Fruit fly (Drosophila melanogaster) whole organism, embryonic: Measurements from ENCODE around the gene Or63a.

Source experiments
- ATbp ChIP-seq: fragments of 200-800 bp; sonication (Bioruptor generic); optimal IDR thresholded peaks from 2 replicates; lab custom pipeline; 2017; ENCODE audit warnings: missing biosample characterization, mild to moderate bottlenecking, missing genetic modification characterization, missing genetic modification reagents
- Atf6 ChIP-seq: fragments of 200-800 bp; sonication (Bioruptor generic); IDR thresholded peaks from 2 replicates; pipeline ENCODE4 v1.3.6; 2022; ENCODE audit warnings: missing biosample characterization, missing genetic modification characterization
- CG10267 ChIP-seq: fragments of 200-800 bp; sonication (Bioruptor generic); optimal IDR thresholded peaks from 2 replicates; lab custom pipeline; 2018; ENCODE audit warnings: missing biosample characterization, mild to moderate bottlenecking, missing genetic modification characterization, moderate library complexity
- CG10959 ChIP-seq: fragments of 200-800 bp; sonication (Bioruptor generic); IDR thresholded peaks from 2 replicates; pipeline ENCODE4 v1.3.6; 2022; ENCODE audit warnings: missing biosample characterization, missing genetic modification characterization
- CG11456 ChIP-seq: fragments of 200-800 bp; sonication (Bioruptor generic); IDR thresholded peaks from 3 replicates; pipeline ENCODE4 v1.3.6; 2022; ENCODE audit warnings: missing biosample characterization, missing genetic modification characterization
- CG11504 ChIP-seq: fragments of 200-800 bp; sonication (Bioruptor generic); optimal IDR thresholded peaks from 3 replicates; lab custom pipeline; 2019; ENCODE audit warnings: missing biosample characterization, mild to moderate bottlenecking, missing genetic modification characterization, moderate library complexity
- CG12942 ChIP-seq: fragments of 200-800 bp; sonication (Bioruptor generic); optimal IDR thresholded peaks from 3 replicates; lab custom pipeline; 2016; ENCODE audit warnings: missing biosample characterization, missing genetic modification characterization
- CG13123 ChIP-seq: fragments of 200-800 bp; sonication (Bioruptor generic); optimal IDR thresholded peaks from 2 replicates; lab custom pipeline; 2016; ENCODE audit warnings: missing biosample characterization, missing genetic modification characterization
- CG14014 ChIP-seq: fragments of 200-800 bp; sonication (Bioruptor generic); IDR thresholded peaks from 2 replicates; pipeline ENCODE4 v1.3.6; 2022; ENCODE audit warnings: missing biosample characterization, missing genetic modification characterization
- CG14441 ChIP-seq: fragments of 200-800 bp; sonication (Bioruptor generic); IDR thresholded peaks from 2 replicates; pipeline ENCODE4 v1.3.6; 2022; ENCODE audit warnings: missing biosample characterization, missing genetic modification characterization
- CG1602 ChIP-seq: fragments of 200-800 bp; sonication (Bioruptor generic); optimal IDR thresholded peaks from 3 replicates; lab custom pipeline; 2016; ENCODE audit warnings: missing biosample characterization, missing genetic modification characterization
- CG30403 ChIP-seq: fragments of 200-800 bp; sonication (Bioruptor generic); optimal IDR thresholded peaks from 3 replicates; lab custom pipeline; 2016; ENCODE audit warnings: missing biosample characterization, missing genetic modification characterization
- CG31365 ChIP-seq: fragments of 200-800 bp; sonication (Bioruptor generic); optimal IDR thresholded peaks from 2 replicates; lab custom pipeline; 2018; ENCODE audit warnings: missing biosample characterization, mild to moderate bottlenecking, missing genetic modification characterization
- CG31388 ChIP-seq: fragments of 200-800 bp; sonication (Bioruptor generic); optimal IDR thresholded peaks from 2 replicates; lab custom pipeline; 2016; ENCODE audit warnings: missing biosample characterization, missing genetic modification characterization
- CG34224 ChIP-seq: fragments of 200-800 bp; sonication (Bioruptor generic); IDR thresholded peaks from 3 replicates; pipeline ENCODE4 v1.3.6; 2022; ENCODE audit warnings: missing biosample characterization, missing genetic modification characterization; ENCODE audit not compliant: partially characterized antibody
- CG4404 ChIP-seq: fragments of 200-800 bp; sonication (Bioruptor generic); IDR thresholded peaks from 2 replicates; pipeline ENCODE4 v1.3.6; 2022; ENCODE audit warnings: missing biosample characterization, missing genetic modification characterization
- CG5180 ChIP-seq: fragments of 200-800 bp; sonication (Bioruptor generic); optimal IDR thresholded peaks from 3 replicates; lab custom pipeline; 2017; ENCODE audit warnings: missing biosample characterization, missing genetic modification characterization, mild to moderate bottlenecking, moderate library complexity, missing genetic modification reagents
- CG8290 ChIP-seq, 3 experiments: fragments of 200-800 bp; sonication (Bioruptor generic); optimal IDR thresholded peaks; 2 replicates each; lab custom pipeline; 2016 to 2019; ENCODE audit warnings: missing biosample characterization in 3 of 3, missing genetic modification characterization in 3 of 3, mild to moderate bottlenecking in 2 of 3, moderate library complexity in 1 of 3
- CG8359 ChIP-seq: fragments of 200-800 bp; sonication (Bioruptor generic); optimal IDR thresholded peaks from 2 replicates; lab custom pipeline; 2017; ENCODE audit warnings: missing biosample characterization, mild to moderate bottlenecking, missing genetic modification characterization, borderline replicate concordance
- Chrac-16 ChIP-seq: fragments of 200-800 bp; sonication (Bioruptor generic); optimal IDR thresholded peaks from 3 replicates; lab custom pipeline; 2016; ENCODE audit warnings: missing biosample characterization, missing genetic modification characterization
- Dbx ChIP-seq: fragments of 200-800 bp; sonication (Bioruptor generic); IDR thresholded peaks from 3 replicates; pipeline ENCODE4 v1.3.6; 2022; ENCODE audit warnings: missing biosample characterization, missing genetic modification characterization
- Dll ChIP-seq: fragments of 200-800 bp; sonication (Bioruptor generic); IDR thresholded peaks from 4 replicates; pipeline ENCODE4 v1.3.6; 2022; ENCODE audit warnings: missing biosample characterization, missing genetic modification characterization; ENCODE audit not compliant: partially characterized antibody
- Gug ChIP-seq: fragments of 200-800 bp; sonication (Bioruptor generic); IDR thresholded peaks from 4 replicates; pipeline ENCODE4 v1.3.6; 2022; ENCODE audit warnings: missing biosample characterization, missing genetic modification characterization
- H2.0 ChIP-seq: fragments of 200-800 bp; sonication (Bioruptor generic); IDR thresholded peaks from 2 replicates; pipeline ENCODE4 v1.3.6; 2022; ENCODE audit warnings: missing biosample characterization, missing genetic modification characterization
- HLH54F ChIP-seq: fragments of 200-800 bp; sonication (Bioruptor generic); optimal IDR thresholded peaks from 3 replicates; lab custom pipeline; 2016; ENCODE audit warnings: missing biosample characterization, missing genetic modification characterization
- HLHmδ ChIP-seq: fragments of 200-800 bp; sonication (Bioruptor generic); optimal IDR thresholded peaks from 2 replicates; lab custom pipeline; 2018; ENCODE audit warnings: missing biosample characterization, mild to moderate bottlenecking, missing genetic modification characterization, moderate library complexity
- HmgD ChIP-seq: fragments of 200-800 bp; sonication (Bioruptor generic); optimal IDR thresholded peaks from 3 replicates; lab custom pipeline; 2016; ENCODE audit warnings: missing biosample characterization, missing genetic modification characterization
- HmgZ ChIP-seq: fragments of 200-800 bp; sonication (Bioruptor generic); optimal IDR thresholded peaks from 2 replicates; lab custom pipeline; 2018; ENCODE audit warnings: missing biosample characterization, mild to moderate bottlenecking, missing genetic modification characterization
- Hsf ChIP-seq: fragments of 200-800 bp; sonication (Bioruptor generic); optimal IDR thresholded peaks from 3 replicates; lab custom pipeline; 2016; ENCODE audit warnings: missing biosample characterization, missing genetic modification characterization
- Kr ChIP-seq: fragments of 200-800 bp; sonication (Bioruptor generic); optimal IDR thresholded peaks from 2 replicates; lab custom pipeline; 2017; ENCODE audit warnings: missing biosample characterization, mild to moderate bottlenecking, missing genetic modification characterization
- MBD-R2 ChIP-seq: fragments of 200-800 bp; sonication (Bioruptor generic); IDR thresholded peaks from 2 replicates; pipeline ENCODE4 v1.3.6; 2022; ENCODE audit warnings: missing biosample characterization, missing genetic modification characterization
- Mes4 ChIP-seq: fragments of 200-800 bp; sonication (Bioruptor generic); optimal IDR thresholded peaks from 2 replicates; lab custom pipeline; 2016; ENCODE audit warnings: missing biosample characterization, missing genetic modification characterization
- NC2α ChIP-seq: fragments of 200-800 bp; sonication (Bioruptor generic); optimal IDR thresholded peaks from 2 replicates; lab custom pipeline; 2016; ENCODE audit warnings: missing biosample characterization, missing genetic modification characterization
- Nf-YC ChIP-seq: fragments of 200-800 bp; optimal IDR thresholded peaks from 3 replicates; lab custom pipeline; 2019; ENCODE audit warnings: missing biosample characterization, mild to moderate bottlenecking, missing genetic modification characterization, moderate library complexity
- Ravus ChIP-seq: fragments of 200-800 bp; sonication (Bioruptor generic); IDR thresholded peaks from 2 replicates; pipeline ENCODE4 v1.3.6; 2022; ENCODE audit warnings: missing biosample characterization, missing genetic modification characterization
- Rfx ChIP-seq: fragments of 200-800 bp; sonication (Bioruptor generic); IDR thresholded peaks from 2 replicates; pipeline ENCODE4 v1.3.6; 2022; ENCODE audit warnings: missing biosample characterization, missing genetic modification characterization
- Sry-δ ChIP-seq: fragments of 200-800 bp; sonication (Bioruptor generic); optimal IDR thresholded peaks from 2 replicates; lab custom pipeline; 2016; ENCODE audit warnings: missing biosample characterization, missing genetic modification characterization
- YL-1 ChIP-seq: fragments of 200-800 bp; sonication (Bioruptor generic); optimal IDR thresholded peaks from 3 replicates; lab custom pipeline; 2017; ENCODE audit warnings: missing biosample characterization, mild to moderate bottlenecking, missing genetic modification characterization
- cas ChIP-seq: fragments of 200-800 bp; sonication (Bioruptor generic); IDR thresholded peaks from 2 replicates; pipeline ENCODE4 v1.3.6; 2022; ENCODE audit warnings: missing biosample characterization, missing genetic modification characterization
- cwo ChIP-seq: fragments of 200-800 bp; sonication (Bioruptor generic); optimal IDR thresholded peaks from 3 replicates; lab custom pipeline; 2017; ENCODE audit warnings: missing biosample characterization, missing genetic modification characterization, mild to moderate bottlenecking, moderate library complexity, missing genetic modification reagents
- esg ChIP-seq: fragments of 200-800 bp; sonication (Bioruptor generic); conservative IDR thresholded peaks from 2 replicates; pipeline ENCODE4 v1.3.6; 2022; ENCODE audit warnings: missing biosample characterization, missing genetic modification characterization
- exex ChIP-seq: fragments of 200-800 bp; sonication (Bioruptor generic); optimal IDR thresholded peaks from 4 replicates; lab custom pipeline; 2018; ENCODE audit warnings: missing biosample characterization, mild to moderate bottlenecking, missing genetic modification characterization, moderate library complexity
- gfzf ChIP-seq: fragments of 200-800 bp; sonication (Bioruptor generic); optimal IDR thresholded peaks from 2 replicates; lab custom pipeline; 2016; ENCODE audit warnings: missing biosample characterization, mild to moderate bottlenecking, missing genetic modification characterization, moderate library complexity
- gsb-n ChIP-seq: fragments of 200-800 bp; sonication (Bioruptor generic); optimal IDR thresholded peaks from 3 replicates; lab custom pipeline; 2018; ENCODE audit warnings: missing biosample characterization, mild to moderate bottlenecking, missing genetic modification characterization
- hth ChIP-seq: fragments of >200 bp; optimal IDR thresholded peaks from 2 replicates; lab custom pipeline; 2017; ENCODE audit warnings: inconsistent platforms
- pnt ChIP-seq: fragments of 200-800 bp; sonication (Bioruptor generic); optimal IDR thresholded peaks from 3 replicates; lab custom pipeline; 2016; ENCODE audit warnings: missing biosample characterization, missing genetic modification characterization
- slou ChIP-seq: fragments of 200-800 bp; sonication (Bioruptor generic); optimal IDR thresholded peaks from 3 replicates; lab custom pipeline; 2016; ENCODE audit warnings: missing biosample characterization, missing genetic modification characterization
- so ChIP-seq: fragments of 200-800 bp; sonication (Bioruptor generic); IDR thresholded peaks from 3 replicates; pipeline ENCODE4 v1.3.6; 2022; ENCODE audit warnings: missing biosample characterization, missing genetic modification characterization
- toy ChIP-seq: fragments of 200-800 bp; sonication (Bioruptor generic); IDR thresholded peaks from 2 replicates; pipeline ENCODE4 v1.3.6; 2022; ENCODE audit warnings: missing biosample characterization, missing genetic modification characterization
- usp ChIP-seq: fragments of >200 bp; optimal IDR thresholded peaks from 2 replicates; lab custom pipeline; 2017; ENCODE audit warnings: missing biosample characterization, missing genetic modification characterization
- vnd ChIP-seq: fragments of 200-800 bp; sonication (Bioruptor generic); IDR thresholded peaks from 3 replicates; pipeline ENCODE4 v1.3.6; 2022; ENCODE audit warnings: missing biosample characterization, missing genetic modification characterization; ENCODE audit not compliant: partially characterized antibody
- z ChIP-seq: fragments of 200-800 bp; sonication (Bioruptor generic); IDR thresholded peaks from 3 replicates; pipeline ENCODE4 v1.3.6; 2022; ENCODE audit warnings: missing biosample characterization, missing genetic modification characterization

Gene Or63a

DNA sequence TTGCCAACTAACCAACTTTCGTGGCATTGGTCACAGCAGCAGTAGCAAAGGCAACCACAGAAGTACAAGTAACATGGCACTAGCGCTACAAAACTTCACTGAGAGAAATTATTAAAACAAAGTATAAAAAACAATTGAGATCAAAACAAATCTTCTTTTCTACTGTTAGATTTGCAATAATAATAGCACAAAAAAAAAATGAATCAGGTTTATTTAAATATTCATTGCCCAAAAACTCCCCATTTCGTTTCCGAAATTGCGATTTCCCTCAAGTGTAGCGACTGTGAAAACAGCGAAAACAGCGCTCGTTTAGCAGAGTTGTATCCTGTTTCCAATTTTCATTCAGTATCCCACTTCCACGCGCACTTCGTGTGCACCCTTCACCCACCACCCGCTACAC is 48.0 kb upstream of the Or63a start (continued):
- TF ChIP-seq Chrac-16 (GFP tag; lab: Kevin White, UChicago) (no peak), cwo (GFP tag; lab: Kevin White, UChicago) (peak; percentile 48), gsb-n (tag; lab: Kevin White, UChicago) (no peak), CG8290 (GFP tag; optimal IDR thresholded peaks at IDR 0.05; lab: Kevin White, UChicago) (no peak), CG8290 (tag; optimal IDR thresholded peaks at IDR 0.05; lab: Kevin White, UChicago) (peak in 1 of 2 experiments; percentile 13), slou (GFP tag; lab: Kevin White, UChicago) (no peak), gfzf (GFP tag; lab: Kevin White, UChicago) (no peak), Sry-δ (GFP tag; lab: Kevin White, UChicago) (no peak), HmgZ (tag; lab: Kevin White, UChicago) (no peak), CG8359 (GFP tag; lab: Kevin White, UChicago) (no peak), NC2α (GFP tag; lab: Kevin White, UChicago) (no peak), CG14441 (peak; percentile 50), CG10959 (GFP tag; lab: Robert Waterston, UW) (no peak), Ravus (GFP tag; lab: Robert Waterston, UW) (no peak), Nf-YC (tag; lab: Kevin White, UChicago) (no peak), cas (GFP tag; lab: Robert Waterston, UW) (no peak), CG4404 (GFP tag; lab: Robert Waterston, UW) (no peak), MBD-R2 (GFP tag; lab: Robert Waterston, UW) (peak; percentile 27; the same call in 1 of the 2 replicates), CG1602 (GFP tag; lab: Kevin White, UChicago) (no peak), CG14014 (GFP tag; lab: Robert Waterston, UW) (peak; percentile 66; the same call in 1 of the 2 replicates), ATbp (GFP tag; lab: Kevin White, UChicago) (peak; percentile 10), H2.0 (GFP tag; lab: Robert Waterston, UW) (no peak), HLHmδ (GFP tag; lab: Kevin White, UChicago) (no peak), HLH54F (GFP tag; lab: Kevin White, UChicago) (no peak), CG11504 (tag; lab: Kevin White, UChicago) (peak; percentile 63), CG12942 (GFP tag; lab: Kevin White, UChicago) (no peak), HmgD (GFP tag; lab: Kevin White, UChicago) (no peak), vnd (GFP tag; lab: Robert Waterston, UW) (no peak), Dll (no peak), YL-1 (GFP tag; lab: Kevin White, UChicago) (no peak), CG10267 (tag; lab: Kevin White, UChicago) (no peak), pnt (GFP tag; lab: Kevin White, UChicago) (no peak), Atf6 (GFP tag; lab: Robert Waterston, UW) (peak; percentile 71), usp (no peak), so (GFP tag; lab: Robert Waterston, UW) (0 out of 3 replicates have a peak, but pooled peaks have one; percentile 47), CG31365 (tag; lab: Kevin White, UChicago) (no peak), esg (GFP tag; lab: Robert Waterston, UW) (peak; percentile 42), CG5180 (GFP tag; lab: Kevin White, UChicago) (no peak), CG34224 (GFP tag; lab: Robert Waterston, UW) (no peak), Rfx (GFP tag; lab: Robert Waterston, UW) (peak; percentile 56), Kr (GFP tag; lab: Kevin White, UChicago) (no peak), z (GFP tag; lab: Robert Waterston, UW) (no peak), hth (lab: Kevin White, UChicago) (no peak), Gug (0 out of 4 replicates have a peak, but pooled peaks have one; percentile 21), CG11456 (GFP tag; lab: Robert Waterston, UW) (no peak), Mes4 (GFP tag; lab: Kevin White, UChicago) (no peak), toy (GFP tag; lab: Robert Waterston, UW) (no peak), CG13123 (GFP tag; lab: Kevin White, UChicago) (no peak), Hsf (GFP tag; lab: Kevin White, UChicago) (no peak), CG30403 (GFP tag; lab: Kevin White, UChicago) (peak; percentile 50), Dbx (GFP tag; lab: Robert Waterston, UW) (peak; percentile 62), exex (no peak), CG31388 (GFP tag; lab: Kevin White, UChicago) (no peak)
